Fruit fly (Drosophila melanogaster): ENCODE measurements around the gene Clp.
A peak's percentile ranks its signal among the peaks of the same experiment; 100 is the strongest.

The Clp gene

dm6 chr2L:846167-846868 is 26.6 kb downstream of the Clp start (continued):
- TF ChIP-seq CG5180 (GFP tag; optimal IDR thresholded peaks at IDR 0.05) (peak; percentile 45), dmrt99B (tag; optimal IDR thresholded peaks at IDR 0.05) (peak; percentile 88), CG7839 (tag; optimal IDR thresholded peaks at IDR 0.05) (peak; percentile 71), CG9797 (GFP tag; optimal IDR thresholded peaks at IDR 0.05) (no peak), NC2α (GFP tag; optimal IDR thresholded peaks at IDR 0.05) (no peak), zen2 (GFP tag; IDR thresholded peaks at IDR 0.05; ENCODE audit: partially characterized antibody) (no peak), ham (GFP tag; IDR thresholded peaks at IDR 0.05) (no peak), CG4617 (GFP tag; optimal IDR thresholded peaks at IDR 0.05; ENCODE audit: borderline replicate concordance) (no peak), ro (GFP tag; IDR thresholded peaks at IDR 0.05) (no peak), Hmx (GFP tag; optimal IDR thresholded peaks at IDR 0.05) (no peak), Chrac-16 (GFP tag; optimal IDR thresholded peaks at IDR 0.05) (peak; percentile 52), Drgx (GFP tag; IDR thresholded peaks at IDR 0.05) (peak; percentile 42; the same call in 1 of the 2 replicates), zf30C (GFP tag; optimal IDR thresholded peaks at IDR 0.05) (peak; percentile 37), CG6791 (GFP tag; IDR thresholded peaks at IDR 0.05; ENCODE audit: partially characterized antibody) (no peak), CG16813 (GFP tag; IDR thresholded peaks at IDR 0.05; ENCODE audit: partially characterized antibody) (no peak), tx (GFP tag; optimal IDR thresholded peaks at IDR 0.05) (peak; percentile 33), Awh (GFP tag; IDR thresholded peaks at IDR 0.05) (0 out of 2 replicates have a peak, but pooled peaks have one; percentile 47), pho (GFP tag; optimal IDR thresholded peaks at IDR 0.05) (peak; percentile 14), kay (GFP tag; optimal IDR thresholded peaks at IDR 0.05) (peak; percentile 15), HLHmδ (GFP tag; optimal IDR thresholded peaks at IDR 0.05) (no peak), CG17829 (tag; optimal IDR thresholded peaks at IDR 0.05) (peak; percentile 60), CG11456 (GFP tag; IDR thresholded peaks at IDR 0.05) (no peak), Dek (tag; optimal IDR thresholded peaks at IDR 0.05) (no peak), lmd (GFP tag; IDR thresholded peaks at IDR 0.05) (peak; percentile 70), D19B (GFP tag; optimal IDR thresholded peaks at IDR 0.05) (no peak), bigmax (GFP tag; optimal IDR thresholded peaks at IDR 0.05) (no peak), CG15601 (tag; optimal IDR thresholded peaks at IDR 0.05) (peak; percentile 39), NC2β (GFP tag; optimal IDR thresholded peaks at IDR 0.05) (peak; percentile 14), CG1832 (GFP tag; optimal IDR thresholded peaks at IDR 0.05) (no peak), ash1 (GFP tag; optimal IDR thresholded peaks at IDR 0.05) (no peak), Mes4 (GFP tag; optimal IDR thresholded peaks at IDR 0.05) (peak; percentile 50), gcm2 (GFP tag; optimal IDR thresholded peaks at IDR 0.05) (peak; percentile 0), Deaf1 (tag; optimal IDR thresholded peaks at IDR 0.05) (peak; percentile 27), CG8290 (GFP tag; optimal IDR thresholded peaks at IDR 0.05) (peak; percentile 11), CG8290 (tag; optimal IDR thresholded peaks at IDR 0.05) (peak in 1 of 2 experiments; percentile 72), CG9932 (GFP tag; IDR thresholded peaks at IDR 0.05) (peak; percentile 48; the same call in 1 of the 2 replicates), CG11504 (tag; optimal IDR thresholded peaks at IDR 0.05) (peak; percentile 84), CG12391 (tag; optimal IDR thresholded peaks at IDR 0.05) (peak; percentile 55), CG12942 (GFP tag; optimal IDR thresholded peaks at IDR 0.05) (peak; percentile 54), Camta (GFP tag; optimal IDR thresholded peaks at IDR 0.05) (peak; percentile 73), ranshi (GFP tag; IDR thresholded peaks at IDR 0.05) (no peak), jigr1 (GFP tag; IDR thresholded peaks at IDR 0.05) (no peak), salm (tag; optimal IDR thresholded peaks at IDR 0.05) (peak; percentile 25), CkIIα-i1 (GFP tag; IDR thresholded peaks at IDR 0.05) (no peak), Xbp1 (GFP tag; optimal IDR thresholded peaks at IDR 0.05) (peak; percentile 48), wor (GFP tag; IDR thresholded peaks at IDR 0.05) (peak; percentile 68), CG17361 (GFP tag; IDR thresholded peaks at IDR 0.05) (peak; percentile 77; the same call in 2 of the 3 replicates), CG7556 (GFP tag; optimal IDR thresholded peaks at IDR 0.05) (peak; percentile 62), Lhr (GFP tag; optimal IDR thresholded peaks at IDR 0.05) (no peak), CG14965 (GFP tag; optimal IDR thresholded peaks at IDR 0.05; ENCODE audit: borderline replicate concordance) (no peak)
